Worm (Caenorhabditis elegans) whole organism, mixed stage, embryonic: Measurements from ENCODE around the gene col-19.

Source experiments
- M03D4.4 ChIP-seq: sonication (generic microtip); optimal IDR thresholded peaks from 2 replicates; lab custom pipeline; 2017; ENCODE audit warnings: mild to moderate bottlenecking, missing genetic modification characterization, missing compliant biosample characterization
- bed-3 ChIP-seq: fragments of 200-800 bp; sonication (Bioruptor generic); optimal IDR thresholded peaks from 3 replicates; lab custom pipeline; 2018; ENCODE audit warnings: mild to moderate bottlenecking, missing genetic modification characterization, moderate library complexity, missing compliant biosample characterization
- blmp-1 ChIP-seq: fragments of 150-350 bp; optimal IDR thresholded peaks from 2 replicates; lab custom pipeline; 2014; ENCODE audit warnings: missing biosample characterization, missing genetic modification characterization
- ceh-39 ChIP-seq: fragments of 150-350 bp; optimal IDR thresholded peaks from 2 replicates; lab custom pipeline; 2014; ENCODE audit warnings: missing biosample characterization, missing genetic modification characterization
- ceh-43 ChIP-seq: fragments of 200-800 bp; sonication (Bioruptor generic); optimal IDR thresholded peaks from 2 replicates; lab custom pipeline; 2018; ENCODE audit warnings: mild to moderate bottlenecking, missing genetic modification characterization, moderate library complexity, missing compliant biosample characterization
- ceh-83 ChIP-seq: fragments of 200-800 bp; sonication (Bioruptor generic); optimal IDR thresholded peaks from 2 replicates; lab custom pipeline; 2018; ENCODE audit warnings: mild to moderate bottlenecking, missing genetic modification characterization, missing compliant biosample characterization
- ces-1 ChIP-seq: fragments of 150-350 bp; optimal IDR thresholded peaks from 2 replicates; lab custom pipeline; 2014; ENCODE audit warnings: missing biosample characterization, missing genetic modification reagents, missing genetic modification characterization
- cnd-1 ChIP-seq: fragments of 200-800 bp; sonication (Bioruptor generic); optimal IDR thresholded peaks from 2 replicates; lab custom pipeline; 2018; ENCODE audit warnings: mild to moderate bottlenecking, missing genetic modification characterization, missing compliant biosample characterization
- drap-1 ChIP-seq: fragments of 200-800 bp; sonication (Bioruptor generic); optimal IDR thresholded peaks from 3 replicates; lab custom pipeline; 2018; ENCODE audit warnings: mild to moderate bottlenecking, missing genetic modification characterization, missing compliant biosample characterization
- elt-1 ChIP-seq: sonication (generic microtip); optimal IDR thresholded peaks from 2 replicates; lab custom pipeline; 2017; ENCODE audit warnings: missing genetic modification characterization, mild to moderate bottlenecking, missing compliant biosample characterization, antibody characterized with exemption, moderate library complexity, borderline replicate concordance; ENCODE audit not compliant: insufficient read depth
- elt-3 ChIP-seq: fragments of 150-350 bp; optimal IDR thresholded peaks from 2 replicates; lab custom pipeline; 2014; ENCODE audit warnings: missing biosample characterization, missing genetic modification characterization
- flh-1 ChIP-seq: fragments of 200-800 bp; sonication (Bioruptor generic); optimal IDR thresholded peaks from 2 replicates; lab custom pipeline; 2018; ENCODE audit warnings: mild to moderate bottlenecking, missing genetic modification characterization, moderate library complexity, missing compliant biosample characterization
- ham-2 ChIP-seq: fragments of 200-800 bp; sonication (Bioruptor generic); optimal IDR thresholded peaks from 2 replicates; lab custom pipeline; 2018; ENCODE audit warnings: mild to moderate bottlenecking, missing genetic modification characterization, missing compliant biosample characterization
- hlh-1 ChIP-seq: fragments of 150-350 bp; optimal IDR thresholded peaks from 2 replicates; lab custom pipeline; 2014; ENCODE audit warnings: missing biosample characterization, missing genetic modification reagents, missing genetic modification characterization
- lin-13 ChIP-seq: fragments of 150-350 bp; optimal IDR thresholded peaks from 2 replicates; lab custom pipeline; 2014; ENCODE audit warnings: missing biosample characterization, missing genetic modification characterization
- lin-32 ChIP-seq: fragments of 200-800 bp; sonication (Bioruptor generic); optimal IDR thresholded peaks from 2 replicates; lab custom pipeline; 2018; ENCODE audit warnings: mild to moderate bottlenecking, missing genetic modification characterization, missing compliant biosample characterization
- lsy-2 ChIP-seq: fragments of 150-350 bp; optimal IDR thresholded peaks from 2 replicates; lab custom pipeline; 2014; ENCODE audit warnings: missing biosample characterization, missing genetic modification characterization
- mab-5 ChIP-seq: fragments of 150-350 bp; optimal IDR thresholded peaks from 2 replicates; lab custom pipeline; 2014; ENCODE audit warnings: missing biosample characterization, missing genetic modification characterization
- mep-1 ChIP-seq: fragments of 150-350 bp; optimal IDR thresholded peaks from 2 replicates; lab custom pipeline; 2017; ENCODE audit warnings: missing biosample characterization, missing genetic modification reagents, missing genetic modification characterization, inconsistent platforms
- mls-2 ChIP-seq: sonication (generic microtip); optimal IDR thresholded peaks from 2 replicates; lab custom pipeline; 2016; ENCODE audit warnings: mild to moderate bottlenecking, missing genetic modification characterization, moderate library complexity, missing compliant biosample characterization
- nhr-12 ChIP-seq: fragments of 150-350 bp; optimal IDR thresholded peaks from 2 replicates; lab custom pipeline; 2014; ENCODE audit warnings: missing biosample characterization, missing genetic modification characterization
- nhr-2 ChIP-seq: fragments of 150-350 bp; optimal IDR thresholded peaks from 2 replicates; lab custom pipeline; 2014; ENCODE audit warnings: missing biosample characterization, missing genetic modification characterization
- nhr-237 ChIP-seq: fragments of 150-350 bp; optimal IDR thresholded peaks from 2 replicates; lab custom pipeline; 2014; ENCODE audit warnings: missing biosample characterization, missing genetic modification characterization
- nhr-28 ChIP-seq: fragments of 150-350 bp; optimal IDR thresholded peaks from 2 replicates; lab custom pipeline; 2014; ENCODE audit warnings: missing biosample characterization, missing genetic modification characterization
- nhr-76 ChIP-seq: sonication (generic microtip); optimal IDR thresholded peaks from 2 replicates; lab custom pipeline; 2017; ENCODE audit warnings: missing biosample characterization, missing genetic modification characterization
- pha-4 ChIP-seq: fragments of 150-350 bp; optimal IDR thresholded peaks from 2 replicates; lab custom pipeline; 2018; ENCODE audit warnings: missing biosample characterization, missing genetic modification reagents, missing genetic modification characterization
- sem-2 ChIP-seq: fragments of 200-800 bp; sonication (Bioruptor generic); optimal IDR thresholded peaks from 2 replicates; lab custom pipeline; 2018; ENCODE audit warnings: mild to moderate bottlenecking, missing genetic modification characterization, missing compliant biosample characterization
- snpc-4 ChIP-seq: fragments of 150-350 bp; optimal IDR thresholded peaks from 2 replicates; lab custom pipeline; 2014; ENCODE audit warnings: missing biosample characterization, missing genetic modification characterization
- sptf-1 ChIP-seq: sonication (generic microtip); optimal IDR thresholded peaks from 2 replicates; lab custom pipeline; 2017; ENCODE audit warnings: mild to moderate bottlenecking, missing genetic modification characterization, moderate library complexity, missing compliant biosample characterization
- tbx-8 ChIP-seq: fragments of 200-800 bp; sonication (Bioruptor generic); optimal IDR thresholded peaks from 2 replicates; lab custom pipeline; 2018; ENCODE audit warnings: mild to moderate bottlenecking, missing genetic modification characterization, moderate library complexity, missing compliant biosample characterization
- unc-120 ChIP-seq: sonication (generic microtip); optimal IDR thresholded peaks from 2 replicates; lab custom pipeline; 2017; ENCODE audit warnings: missing genetic modification characterization, missing compliant biosample characterization; ENCODE audit not compliant: poor library complexity, severe bottlenecking
- unc-39 ChIP-seq: fragments of 150-350 bp; optimal IDR thresholded peaks from 2 replicates; lab custom pipeline; 2014; ENCODE audit warnings: missing biosample characterization, missing genetic modification characterization
- unc-62 ChIP-seq: fragments of 150-350 bp; optimal IDR thresholded peaks from 2 replicates; lab custom pipeline; 2014; ENCODE audit warnings: missing biosample characterization, missing genetic modification reagents, missing genetic modification characterization
- zip-8 ChIP-seq: fragments of 150-350 bp; optimal IDR thresholded peaks from 2 replicates; lab custom pipeline; 2014; ENCODE audit warnings: missing biosample characterization, missing genetic modification characterization
- ztf-11 ChIP-seq: fragments of 150-350 bp; optimal IDR thresholded peaks from 2 replicates; lab custom pipeline; 2014; ENCODE audit warnings: missing biosample characterization, missing genetic modification characterization

Gene col-19

ce11 chrX:421407-421784, at the start of gene col-19:
Gene col-19, plus strand, starts transcription at chrX:421707.
- TF ChIP-seq unc-62, result no peak
- TF ChIP-seq sem-2 (GFP tag; lab: Kevin White, UChicago), result no peak
- TF ChIP-seq flh-1, result no peak
- TF ChIP-seq blmp-1 (tag; lab: Kevin White, UChicago), result no peak
- no peak for TF ChIP-seq ceh-83 (GFP tag; lab: Kevin White, UChicago)
- no peak for TF ChIP-seq tbx-8 (GFP tag; lab: Kevin White, UChicago)
- no peak for TF ChIP-seq ztf-11 (tag; lab: Kevin White, UChicago)
- no peak for TF ChIP-seq mls-2

ce11 chrX:371761-372285, 49.7 kb upstream of the col-19 start, which contains the start of gene nrde-3:
Gene nrde-3, plus strand, starts transcription at chrX:372235.
- TF ChIP-seq blmp-1 (tag; lab: Kevin White, UChicago), result no peak
- no peak for TF ChIP-seq ceh-43
- no peak for TF ChIP-seq ztf-11 (tag; lab: Kevin White, UChicago)
- peak; percentile 81 for TF ChIP-seq ceh-39 (tag; lab: Kevin White, UChicago)
- TF ChIP-seq nhr-28, result no peak
- TF ChIP-seq zip-8 (tag; lab: Kevin White, UChicago), result peak; percentile 61
- TF ChIP-seq mep-1 (tag; lab: Kevin White, UChicago), result no peak
- TF ChIP-seq ceh-83 (GFP tag; lab: Kevin White, UChicago), result no peak
- TF ChIP-seq cnd-1 (tag; lab: Kevin White, UChicago), result no peak
- no peak for TF ChIP-seq unc-120
- no peak for TF ChIP-seq pha-4
- TF ChIP-seq hlh-1 (tag; lab: Kevin White, UChicago), result peak; percentile 48
- no peak for TF ChIP-seq nhr-237 (tag; lab: Kevin White, UChicago)
- no peak for TF ChIP-seq lin-32
- TF ChIP-seq nhr-2 (tag; lab: Kevin White, UChicago), result peak; percentile 54
- TF ChIP-seq M03D4.4 (tag; lab: Kevin White, UChicago), result no peak
- TF ChIP-seq nhr-76 (tag; lab: Kevin White, UChicago), result no peak
- TF ChIP-seq elt-1, result peak; percentile 36

ce11 chrX:380505-380904, 41.0 kb upstream of the col-19 start, which contains the start of gene R04A9.3:
Gene R04A9.3, minus strand, starts transcription at chrX:380605.
- TF ChIP-seq nhr-76 (tag; lab: Kevin White, UChicago) (no peak), sem-2 (GFP tag; lab: Kevin White, UChicago) (no peak), pha-4 (no peak), mab-5 (tag; lab: Kevin White, UChicago) (no peak), ceh-43 (no peak), blmp-1 (tag; lab: Kevin White, UChicago) (no peak), cnd-1 (tag; lab: Kevin White, UChicago) (no peak), unc-62 (no peak), snpc-4 (tag; lab: Kevin White, UChicago) (no peak), hlh-1 (tag; lab: Kevin White, UChicago) (no peak), unc-120 (no peak), lin-32 (no peak)

ce11 chrX:381029-381428, 40.5 kb upstream of the col-19 start:
- TF ChIP-seq ceh-39 (tag; lab: Kevin White, UChicago), result no peak

- peak; percentile 14 for TF ChIP-seq pha-4
- no peak for TF ChIP-seq mls-2
- TF ChIP-seq elt-1, result no peak
- no peak for TF ChIP-seq nhr-2 (tag; lab: Kevin White, UChicago)
- no peak for TF ChIP-seq sem-2 (GFP tag; lab: Kevin White, UChicago)
- no peak for TF ChIP-seq elt-3 (tag; lab: Kevin White, UChicago)
- TF ChIP-seq sptf-1 (tag; lab: Kevin White, UChicago), result no peak
- peak; percentile 81 for TF ChIP-seq mep-1 (tag; lab: Kevin White, UChicago)
- peak; percentile 6 for TF ChIP-seq ces-1
- no peak for TF ChIP-seq M03D4.4 (tag; lab: Kevin White, UChicago)
- no peak for TF ChIP-seq drap-1 (GFP tag; lab: Kevin White, UChicago)
- TF ChIP-seq nhr-76 (tag; lab: Kevin White, UChicago), result no peak
- TF ChIP-seq lin-13 (tag; lab: Kevin White, UChicago), result peak; percentile 45
- TF ChIP-seq nhr-28, result no peak
- TF ChIP-seq unc-39, result no peak
- TF ChIP-seq blmp-1 (tag; lab: Kevin White, UChicago), result no peak
- peak; percentile 49 for TF ChIP-seq lsy-2 (tag; lab: Kevin White, UChicago)
- TF ChIP-seq nhr-12 (tag; lab: Kevin White, UChicago), result no peak
- no peak for TF ChIP-seq lin-32
- peak; percentile 27 for TF ChIP-seq unc-62
- no peak for TF ChIP-seq ham-2
- TF ChIP-seq snpc-4 (tag; lab: Kevin White, UChicago), result no peak
- TF ChIP-seq nhr-237 (tag; lab: Kevin White, UChicago), result peak; percentile 20
- TF ChIP-seq hlh-1 (tag; lab: Kevin White, UChicago), result peak; percentile 31
- TF ChIP-seq cnd-1 (tag; lab: Kevin White, UChicago), result no peak
- TF ChIP-seq zip-8 (tag; lab: Kevin White, UChicago), result no peak
- TF ChIP-seq mab-5 (tag; lab: Kevin White, UChicago), result no peak
- TF ChIP-seq bed-3 (GFP tag; lab: Kevin White, UChicago), result no peak
- TF ChIP-seq tbx-8 (GFP tag; lab: Kevin White, UChicago), result peak; percentile 2
- peak; percentile 55 for TF ChIP-seq unc-120
- peak; percentile 87 for TF ChIP-seq ceh-39 (tag; lab: Kevin White, UChicago)
- no peak for TF ChIP-seq flh-1
- no peak for TF ChIP-seq ztf-11 (tag; lab: Kevin White, UChicago)
- TF ChIP-seq ceh-43, result no peak
- TF ChIP-seq ceh-83 (GFP tag; lab: Kevin White, UChicago), result no peak
Measured at ce11 chrX:382692-383091, 38.8 kb upstream of the col-19 start, which contains the start of gene ife-2. Gene ife-2, minus strand, starts transcription at chrX:382709.
